Worm (Caenorhabditis elegans) whole organism, L4 larva: Measurements from ENCODE around the gene F42A9.6.

Experiments
- ZK546.5 ChIP-seq, 2 experiments: sonication (generic microtip); optimal IDR thresholded peaks; 2 replicates each; lab custom pipeline; 2017; ENCODE audit warnings: missing biosample characterization in 2 of 2, missing genetic modification characterization in 2 of 2
- ceh-32 ChIP-seq: sonication (generic microtip); optimal IDR thresholded peaks from 2 replicates; lab custom pipeline; 2016; ENCODE audit warnings: mild to moderate bottlenecking, missing genetic modification characterization, missing compliant biosample characterization; ENCODE audit not compliant: poor library complexity
- daf-16 ChIP-seq, 3 experiments: sonication (generic microtip); optimal IDR thresholded peaks; 2 replicates each; lab custom pipeline; 2016 to 2017; ENCODE audit warnings: missing genetic modification characterization in 3 of 3, missing genetic modification reagents in 3 of 3, mild to moderate bottlenecking in 2 of 3, missing compliant biosample characterization in 2 of 3, missing biosample characterization in 1 of 3, moderate library complexity in 1 of 3
- daf-19 ChIP-seq: fragments of 200-800 bp; sonication (Bioruptor generic); conservative IDR thresholded peaks from 2 replicates; pipeline ENCODE4 v1.3.6; 2022; ENCODE audit warnings: missing genetic modification characterization, missing compliant biosample characterization
- fos-1 ChIP-seq: fragments of 150-350 bp; optimal IDR thresholded peaks from 2 replicates; lab custom pipeline; 2014; ENCODE audit warnings: missing biosample characterization, missing genetic modification characterization
- hlh-30 ChIP-seq: sonication (generic microtip); optimal IDR thresholded peaks from 2 replicates; lab custom pipeline; 2017; ENCODE audit warnings: antibody characterized with exemption, mild to moderate bottlenecking, missing genetic modification characterization, missing compliant biosample characterization; ENCODE audit not compliant: insufficient read depth
- mdl-1 ChIP-seq, 2 experiments: fragments of 150-350 bp in 1 of 2; sonication (generic microtip) in 1 of 2; optimal IDR thresholded peaks; 2 replicates each; lab custom pipeline; 2014 to 2017; ENCODE audit warnings: missing biosample characterization in 2 of 2, missing genetic modification characterization in 2 of 2
- nhr-11 ChIP-seq: fragments of 150-350 bp; optimal IDR thresholded peaks from 2 replicates; lab custom pipeline; 2014; ENCODE audit warnings: missing biosample characterization, missing genetic modification characterization
- unc-130 ChIP-seq: sonication (generic microtip); optimal IDR thresholded peaks from 2 replicates; lab custom pipeline; 2016; ENCODE audit warnings: missing genetic modification reagents, missing genetic modification characterization, missing compliant biosample characterization
- ztf-11 ChIP-seq: fragments of 150-350 bp; optimal IDR thresholded peaks from 2 replicates; lab custom pipeline; 2014; ENCODE audit warnings: missing biosample characterization, missing genetic modification characterization

DNA sequence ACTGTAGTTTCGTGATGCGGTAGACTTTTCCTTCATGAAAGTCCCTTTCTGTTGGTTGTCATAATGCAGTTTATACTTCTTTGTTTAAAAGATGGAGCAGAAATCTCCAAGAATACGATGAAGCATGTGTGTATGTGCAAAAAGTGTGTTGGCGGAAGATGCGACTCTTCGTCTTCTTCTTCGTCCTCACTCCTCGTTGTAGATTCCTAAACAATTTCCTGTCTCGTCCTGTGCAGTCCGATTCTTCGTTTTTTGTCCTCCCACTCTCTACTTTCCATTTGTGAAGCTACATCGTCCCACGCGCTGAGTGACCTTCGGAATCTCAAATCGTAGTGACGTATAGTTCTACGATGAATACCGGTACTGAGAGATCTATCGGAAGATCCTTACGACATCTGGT lies 19.2 kb downstream of the F42A9.6 start:
- TF ChIP-seq unc-130 (GFP tag; lab: Kevin White, UChicago) (no peak), ztf-11 (tag; lab: Kevin White, UChicago) (no peak), ZK546.5 (tag; optimal IDR thresholded peaks at IDR 0.05; lab: Kevin White, UChicago) (no peak), daf-19 (no peak), ceh-32 (no peak), fos-1 (tag; lab: Kevin White, UChicago) (no peak), daf-16 (GFP tag; optimal IDR thresholded peaks at IDR 0.05; lab: Kevin White, UChicago) (no peak), daf-16 (tag; optimal IDR thresholded peaks at IDR 0.05; lab: Kevin White, UChicago) (no peak), hlh-30 (tag; lab: Kevin White, UChicago) (no peak), mdl-1 (tag; optimal IDR thresholded peaks at IDR 0.05; lab: Kevin White, UChicago) (no peak), nhr-11 (tag; lab: Kevin White, UChicago) (no peak)
